Worm (Caenorhabditis elegans) whole organism, early embryonic: ENCODE measurements around the gene hda-4.

Experiments
- F13C5.2 ChIP-seq: sonication (generic microtip); optimal IDR thresholded peaks from 2 replicates; lab custom pipeline; 2017; ENCODE audit warnings: mild to moderate bottlenecking, missing genetic modification characterization, inconsistent platforms, missing compliant biosample characterization
- aly-1 ChIP-seq: sonication (generic microtip); optimal IDR thresholded peaks from 2 replicates; lab custom pipeline; 2016; ENCODE audit warnings: missing genetic modification characterization, missing compliant biosample characterization
- ama-1 ChIP-seq: fragments of 150-350 bp; optimal IDR thresholded peaks from 2 replicates; lab custom pipeline; 2014
- ceh-13 ChIP-seq: fragments of 200-800 bp; sonication (Bioruptor generic); optimal IDR thresholded peaks from 2 replicates; lab custom pipeline; 2018; ENCODE audit warnings: mild to moderate bottlenecking, missing genetic modification characterization, missing compliant biosample characterization
- ets-7 ChIP-seq: sonication (generic microtip); optimal IDR thresholded peaks from 2 replicates; lab custom pipeline; 2016; ENCODE audit warnings: missing genotype, missing genetic modification characterization, missing compliant biosample characterization
- flt-1 ChIP-seq: fragments of 200-800 bp; sonication (Bioruptor generic); IDR thresholded peaks from 2 replicates; pipeline ENCODE4 v1.3.6; 2022; ENCODE audit warnings: missing genetic modification characterization, missing compliant biosample characterization
- hnd-1 ChIP-seq: sonication (generic microtip); optimal IDR thresholded peaks from 2 replicates; lab custom pipeline; 2016; ENCODE audit warnings: missing genetic modification characterization, missing compliant biosample characterization
- pes-1 ChIP-seq: fragments of 200-800 bp; sonication (Bioruptor generic); IDR thresholded peaks from 2 replicates; pipeline ENCODE4 v1.3.6; 2022; ENCODE audit warnings: missing genetic modification reagents, missing genetic modification characterization, missing compliant biosample characterization
- scrt-1 ChIP-seq: fragments of 200-800 bp; sonication (Bioruptor generic); IDR thresholded peaks from 2 replicates; pipeline ENCODE4 v1.3.6; 2022; ENCODE audit warnings: missing genetic modification characterization, missing compliant biosample characterization
- sea-1 ChIP-seq: fragments of 200-800 bp; sonication (Bioruptor generic); conservative IDR thresholded peaks from 2 replicates; pipeline ENCODE4 v1.3.6; 2022; ENCODE audit warnings: missing genetic modification characterization, missing compliant biosample characterization
- tbx-11 ChIP-seq: fragments of 200-800 bp; sonication (Bioruptor generic); IDR thresholded peaks from 2 replicates; pipeline ENCODE4 v1.3.6; 2022; ENCODE audit warnings: missing genetic modification characterization, missing compliant biosample characterization
- tbx-37 ChIP-seq: fragments of 200-800 bp; sonication (Bioruptor generic); conservative IDR thresholded peaks from 2 replicates; pipeline ENCODE4 v1.3.6; 2022; ENCODE audit warnings: missing genetic modification reagents, missing genetic modification characterization, missing compliant biosample characterization
- tra-4 ChIP-seq: sonication (generic microtip); optimal IDR thresholded peaks from 2 replicates; lab custom pipeline; 2017; ENCODE audit warnings: missing genetic modification characterization, missing compliant biosample characterization

- TF ChIP-seq ama-1 (no peak), F13C5.2 (tag; lab: Kevin White, UChicago) (no peak), ets-7 (no peak), tbx-37 (no peak), flt-1 (GFP tag; lab: Robert Waterston, UW) (no peak), sea-1 (GFP tag; lab: Robert Waterston, UW) (no peak), pes-1 (GFP tag; lab: Robert Waterston, UW) (no peak), tbx-11 (GFP tag; lab: Robert Waterston, UW) (no peak), ceh-13 (GFP tag; lab: Kevin White, UChicago) (no peak), aly-1 (tag; lab: Kevin White, UChicago) (no peak), scrt-1 (no peak), tra-4 (tag; lab: Kevin White, UChicago) (no peak), hnd-1 (tag; lab: Kevin White, UChicago) (no peak)
Observed at ce11 chrX:16733411-16733810, 4.1 kb downstream of the hda-4 start.
